Worm (Caenorhabditis elegans) whole organism, midembryonic: ENCODE results near the gene srd-20.

ENCODE experiments used
- T22C8.4 ChIP-seq: fragments of 200-800 bp; sonication (Bioruptor generic); IDR thresholded peaks from 2 replicates; pipeline ENCODE4 v1.3.6; 2022; ENCODE audit warnings: missing genetic modification characterization, missing compliant biosample characterization
- cog-1 ChIP-seq: sonication (generic microtip); optimal IDR thresholded peaks from 2 replicates; lab custom pipeline; 2016; ENCODE audit warnings: missing genetic modification characterization, missing compliant biosample characterization
- flt-1 ChIP-seq: fragments of 200-800 bp; sonication (Bioruptor generic); IDR thresholded peaks from 2 replicates; pipeline ENCODE4 v1.3.6; 2022; ENCODE audit warnings: missing genetic modification characterization, missing compliant biosample characterization
- klf-2 ChIP-seq: fragments of 200-800 bp; sonication (Bioruptor generic); conservative IDR thresholded peaks from 2 replicates; pipeline ENCODE4 v1.3.6; 2022; ENCODE audit warnings: missing genetic modification reagents, missing genetic modification characterization, missing compliant biosample characterization
- med-1 ChIP-seq: sonication (generic microtip); optimal IDR thresholded peaks from 2 replicates; lab custom pipeline; 2017; ENCODE audit warnings: missing genetic modification characterization, mild to moderate bottlenecking, missing compliant biosample characterization, antibody characterized with exemption, missing genetic modification reagents; ENCODE audit not compliant: insufficient read depth
- ref-1 ChIP-seq: fragments of 200-800 bp; sonication (Bioruptor generic); conservative IDR thresholded peaks from 2 replicates; pipeline ENCODE4 v1.3.6; 2022; ENCODE audit warnings: missing genetic modification reagents, missing genetic modification characterization, missing compliant biosample characterization
- tab-1 ChIP-seq: fragments of 200-800 bp; sonication (Bioruptor generic); IDR thresholded peaks from 2 replicates; pipeline ENCODE4 v1.3.6; 2022; ENCODE audit warnings: missing genetic modification characterization, missing compliant biosample characterization
- ztf-23 ChIP-seq: fragments of 200-800 bp; sonication (Bioruptor generic); IDR thresholded peaks from 2 replicates; pipeline ENCODE4 v1.3.6; 2022; ENCODE audit warnings: missing genetic modification reagents, missing genetic modification characterization, missing compliant biosample characterization
- ztf-29 ChIP-seq: fragments of 200-800 bp; sonication (Bioruptor generic); IDR thresholded peaks from 2 replicates; pipeline ENCODE4 v1.3.6; 2022; ENCODE audit warnings: missing genetic modification reagents, missing genetic modification characterization, missing compliant biosample characterization

ce11 chrV:6055289-6055688, at the start of gene srd-20:
- no peak for TF ChIP-seq flt-1 (GFP tag; lab: Robert Waterston, UW)
- TF ChIP-seq med-1 (GFP tag; lab: Kevin White, UChicago): no peak
- no peak for TF ChIP-seq cog-1 (tag; lab: Kevin White, UChicago)
- no peak for TF ChIP-seq klf-2 (GFP tag; lab: Robert Waterston, UW)
- TF ChIP-seq T22C8.4 (GFP tag; lab: Robert Waterston, UW): no peak
- no peak for TF ChIP-seq ztf-29 (GFP tag; lab: Robert Waterston, UW)
- no peak for TF ChIP-seq ref-1 (GFP tag; lab: Robert Waterston, UW)
- TF ChIP-seq tab-1 (GFP tag; lab: Robert Waterston, UW): no peak
- no peak for TF ChIP-seq ztf-23 (GFP tag; lab: Robert Waterston, UW)
